Fruit fly (Drosophila melanogaster): ENCODE data around the gene Eh.

- TF ChIP-seq CG32121 (GFP tag; IDR thresholded peaks at IDR 0.05) (no peak), Pif1A (GFP tag; optimal IDR thresholded peaks at IDR 0.05) (no peak), CG15710 (tag; optimal IDR thresholded peaks at IDR 0.05) (no peak), Snoo (tag; optimal IDR thresholded peaks at IDR 0.05) (no peak), CG17806 (tag; optimal IDR thresholded peaks at IDR 0.05) (no peak), CG8301 (tag; optimal IDR thresholded peaks at IDR 0.05) (no peak), EcR (GFP tag; optimal IDR thresholded peaks at IDR 0.05) (no peak), D1 (tag; optimal IDR thresholded peaks at IDR 0.05) (no peak)
These were observed 23.2 kb downstream of the Eh start, which contains the start of gene cysu for dm6 chr3R:17425417-17425915.
